Fruit fly (Drosophila melanogaster) whole organism, prepupa: ENCODE data around the gene tup.

Experiments
- Blimp-1 ChIP-seq: fragments of 200-800 bp; sonication (Bioruptor generic); optimal IDR thresholded peaks from 3 replicates; lab custom pipeline; 2017; ENCODE audit warnings: missing biosample characterization, missing genetic modification characterization, mild to moderate bottlenecking, moderate library complexity, missing genetic modification reagents
- CG15336 ChIP-seq: fragments of 200-800 bp; sonication (Bioruptor generic); IDR thresholded peaks from 2 replicates; pipeline ENCODE4 v1.3.6; 2022; ENCODE audit warnings: missing biosample characterization, missing genetic modification characterization
- CG6854 ChIP-seq: fragments of 200-800 bp; sonication (Bioruptor generic); optimal IDR thresholded peaks from 2 replicates; lab custom pipeline; 2017; ENCODE audit warnings: missing biosample characterization, mild to moderate bottlenecking, missing genetic modification characterization
- Eip78C ChIP-seq: fragments of 200-800 bp; sonication (Bioruptor generic); peaks from one replicate; lab custom pipeline; 2016; ENCODE audit warnings: missing biosample characterization, missing genetic modification characterization
- eg ChIP-seq: fragments of 200-800 bp; sonication (Bioruptor generic); IDR thresholded peaks from 3 replicates; pipeline ENCODE4 v1.3.6; 2022; ENCODE audit warnings: missing biosample characterization, missing genetic modification characterization
- esn ChIP-seq: fragments of 200-800 bp; sonication (Bioruptor generic); optimal IDR thresholded peaks from 2 replicates; lab custom pipeline; 2016; ENCODE audit warnings: missing biosample characterization, mild to moderate bottlenecking, missing genetic modification characterization, moderate library complexity

dm6 chr2L:18858661-18859532 lies 22.2 kb downstream of the tup start, which contains the start of the genes CG10602 and mRpL13:
- TF ChIP-seq Eip78C (GFP tag; lab: Kevin White, UChicago) (peak; percentile 3), CG15336 (no peak), CG6854 (GFP tag; lab: Kevin White, UChicago) (no peak), Blimp-1 (GFP tag; lab: Kevin White, UChicago) (no peak), eg (GFP tag; lab: Robert Waterston, UW) (no peak), esn (no peak)
